Worm (Caenorhabditis elegans) whole organism, L4 larva: ENCODE measurements around the gene abch-1.

ENCODE experiments used
- F10B5.3 ChIP-seq: sonication (generic microtip); optimal IDR thresholded peaks from 2 replicates; lab custom pipeline; 2016; ENCODE audit warnings: mild to moderate bottlenecking, missing genetic modification characterization, missing compliant biosample characterization
- Y105C5A.15 ChIP-seq: fragments of 200-800 bp; sonication (Bioruptor generic); IDR thresholded peaks from 2 replicates; pipeline ENCODE4 v1.3.6; 2022; ENCODE audit warnings: missing genetic modification characterization, missing compliant biosample characterization
- aha-1 ChIP-seq: fragments of 150-350 bp; peaks from one replicate; lab custom pipeline; 2014; ENCODE audit warnings: missing biosample characterization, missing genetic modification characterization
- dpl-1 ChIP-seq: fragments of 150-350 bp; optimal IDR thresholded peaks from 2 replicates; lab custom pipeline; 2014; ENCODE audit warnings: missing biosample characterization, missing genetic modification reagents, missing genetic modification characterization
- fkh-10 ChIP-seq: fragments of 150-350 bp; optimal IDR thresholded peaks from 2 replicates; lab custom pipeline; 2014; ENCODE audit warnings: missing biosample characterization, missing genetic modification reagents, missing genetic modification characterization
- fos-1 ChIP-seq: fragments of 150-350 bp; optimal IDR thresholded peaks from 2 replicates; lab custom pipeline; 2014; ENCODE audit warnings: missing biosample characterization, missing genetic modification characterization
- gei-8 ChIP-seq: fragments of 200-800 bp; sonication (Bioruptor generic); optimal IDR thresholded peaks from 2 replicates; lab custom pipeline; 2018; ENCODE audit warnings: mild to moderate bottlenecking, missing genetic modification characterization, missing compliant biosample characterization
- hif-1 ChIP-seq, 2 experiments: sonication (generic microtip); optimal IDR thresholded peaks; 2 replicates each; lab custom pipeline; 2016 to 2017; ENCODE audit warnings: missing compliant biosample characterization in 2 of 2, missing genetic modification characterization in 2 of 2, missing genetic modification reagents in 2 of 2, missing genotype in 2 of 2, mild to moderate bottlenecking in 1 of 2
- hlh-11 ChIP-seq: fragments of 200-800 bp; sonication (Bioruptor generic); optimal IDR thresholded peaks from 2 replicates; lab custom pipeline; 2018; ENCODE audit warnings: mild to moderate bottlenecking, missing genetic modification characterization, missing compliant biosample characterization
- lim-7 ChIP-seq: fragments of 200-800 bp; sonication (Bioruptor generic); IDR thresholded peaks from 2 replicates; pipeline ENCODE4 v1.3.6; 2022; ENCODE audit warnings: missing genetic modification characterization, missing compliant biosample characterization
- nhr-102 ChIP-seq: sonication (generic microtip); optimal IDR thresholded peaks from 2 replicates; lab custom pipeline; 2016; ENCODE audit warnings: mild to moderate bottlenecking, missing genetic modification characterization, moderate library complexity, missing compliant biosample characterization
- rbr-2 ChIP-seq: sonication (generic microtip); optimal IDR thresholded peaks from 2 replicates; lab custom pipeline; 2016; ENCODE audit warnings: missing genotype, missing genetic modification characterization, missing compliant biosample characterization
- set-16 ChIP-seq: fragments of 200-800 bp; sonication (Bioruptor generic); IDR thresholded peaks from 2 replicates; pipeline ENCODE4 v1.3.6; 2022; ENCODE audit warnings: missing genetic modification reagents, missing genetic modification characterization, missing compliant biosample characterization
- snpc-1.2 ChIP-seq: fragments of 200-800 bp; sonication (Bioruptor generic); IDR thresholded peaks from 2 replicates; pipeline ENCODE4 v1.3.6; 2022; ENCODE audit warnings: missing genetic modification reagents, missing genetic modification characterization, missing compliant biosample characterization
- unc-62 ChIP-seq, 3 experiments: fragments of 150-350 bp in 1 of 3; sonication (generic microtip); optimal IDR thresholded peaks in 2 of 3; peaks in 1 of 3; 1 replicate in 1 of 3; 2 replicates in 2 of 3; lab custom pipeline; 2014 to 2017; ENCODE audit warnings: missing biosample characterization in 3 of 3, missing genetic modification characterization in 3 of 3, missing genetic modification reagents in 3 of 3, missing genotype in 1 of 3
- vab-7 ChIP-seq: fragments of 200-800 bp; sonication (Bioruptor generic); IDR thresholded peaks from 2 replicates; pipeline ENCODE4 v1.3.6; 2022; ENCODE audit warnings: missing genetic modification reagents, missing genetic modification characterization, missing compliant biosample characterization
- zip-11 ChIP-seq: fragments of 200-800 bp; sonication (Bioruptor generic); IDR thresholded peaks from 2 replicates; pipeline ENCODE4 v1.3.6; 2022; ENCODE audit warnings: missing genetic modification characterization, missing compliant biosample characterization
- ztf-7 ChIP-seq: fragments of 150-350 bp; optimal IDR thresholded peaks from 2 replicates; lab custom pipeline; 2014; ENCODE audit warnings: missing biosample characterization, missing genetic modification characterization

abch-1 gene

DNA sequence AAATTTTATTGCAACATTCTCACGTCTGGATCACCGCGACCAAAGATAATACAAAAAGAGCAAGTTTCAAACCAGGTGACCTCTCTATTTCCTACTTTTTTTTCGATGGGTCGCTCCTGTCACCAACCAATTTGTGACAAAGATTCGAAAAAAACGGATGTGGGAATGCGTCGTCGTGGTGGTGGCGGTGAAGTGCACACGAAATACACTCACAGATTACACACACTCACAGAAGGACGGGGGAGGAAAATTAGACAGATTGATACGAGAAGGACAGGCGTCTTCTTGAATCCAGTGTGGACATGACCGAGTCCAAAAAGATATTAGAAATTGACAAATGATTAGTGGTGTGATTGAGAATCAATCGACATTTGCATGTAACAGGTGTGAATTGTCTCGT is 48.7 kb downstream of the abch-1 start:
- TF ChIP-seq ztf-7 (tag; lab: Kevin White, UChicago) (no peak), unc-62 (GFP tag; optimal IDR thresholded peaks at IDR 0.05 in 1 of 2; lab: Kevin White, UChicago) (peak in 1 of 2 experiments; percentile 7), unc-62 (tag; optimal IDR thresholded peaks at IDR 0.05; lab: Kevin White, UChicago) (no peak), zip-11 (GFP tag; lab: Robert Waterston, UW) (no peak), aha-1 (tag; lab: Kevin White, UChicago) (peak; percentile 4), hlh-11 (tag; lab: Kevin White, UChicago) (peak; percentile 36), gei-8 (GFP tag; lab: Kevin White, UChicago) (no peak)

DNA sequence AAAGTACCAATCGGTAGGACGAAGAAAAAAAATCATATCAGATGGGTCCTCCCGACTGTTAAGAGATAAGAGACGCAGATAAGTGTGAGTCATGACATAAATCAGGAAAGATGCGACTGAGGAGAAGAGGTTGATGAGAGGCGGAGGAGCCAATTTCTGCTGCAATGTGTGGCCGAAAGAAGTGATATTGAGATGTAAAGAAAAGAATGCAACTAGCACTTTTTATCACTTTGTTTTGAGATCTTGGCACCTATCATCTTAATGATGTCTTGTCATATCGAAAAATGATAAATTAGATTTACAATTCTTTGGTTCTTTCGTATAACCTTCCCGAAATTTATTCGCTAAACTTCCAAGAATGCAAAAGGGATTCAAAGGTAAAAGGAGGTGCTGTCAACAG is 49.3 kb downstream of the abch-1 start, which contains the start of gene del-10:
del-10 (minus strand) TSS at position 24 of the 400 bp plus-strand sequence.
- TF ChIP-seq fkh-10 (no peak), F10B5.3 (no peak), fos-1 (tag; lab: Kevin White, UChicago) (no peak), dpl-1 (GFP tag; lab: Kevin White, UChicago) (no peak), set-16 (GFP tag; lab: Robert Waterston, UW) (no peak), rbr-2 (tag; lab: Kevin White, UChicago) (no peak), nhr-102 (tag; lab: Kevin White, UChicago) (no peak), hif-1 (tag; optimal IDR thresholded peaks at IDR 0.05; lab: Kevin White, UChicago) (no peak), Y105C5A.15 (GFP tag; lab: Robert Waterston, UW) (no peak), vab-7 (GFP tag; lab: Robert Waterston, UW) (no peak), gei-8 (GFP tag; lab: Kevin White, UChicago) (no peak), lim-7 (GFP tag; lab: Robert Waterston, UW) (no peak), snpc-1.2 (GFP tag; lab: Robert Waterston, UW) (no peak)
- TF ChIP-seq, all 104 proteins: peak for 0
